Worm (Caenorhabditis elegans) whole organism, L3 larva: ENCODE results near the gene ZK84.5.

ENCODE experiments used
- R02D3.7 ChIP-seq: fragments of 150-350 bp; optimal IDR thresholded peaks from 2 replicates; lab custom pipeline; 2014; ENCODE audit warnings: missing biosample characterization, missing genetic modification characterization
- ZK546.5 ChIP-seq: sonication (generic microtip); optimal IDR thresholded peaks from 2 replicates; lab custom pipeline; 2017; ENCODE audit warnings: missing biosample characterization, missing genetic modification characterization
- aly-2 ChIP-seq: fragments of 150-350 bp; optimal IDR thresholded peaks from 2 replicates; lab custom pipeline; 2014; ENCODE audit warnings: missing biosample characterization, missing genetic modification characterization
- ama-1 ChIP-seq: fragments of 150-350 bp; optimal IDR thresholded peaks from 2 replicates; lab custom pipeline; 2018
- ceh-16 ChIP-seq: sonication (generic microtip); optimal IDR thresholded peaks from 2 replicates; lab custom pipeline; 2017; ENCODE audit warnings: missing biosample characterization, missing genetic modification characterization
- ceh-9 ChIP-seq: sonication (generic microtip); optimal IDR thresholded peaks from 2 replicates; lab custom pipeline; 2018; ENCODE audit warnings: missing biosample characterization, missing genetic modification characterization
- egl-27 ChIP-seq: sonication (generic microtip); optimal IDR thresholded peaks from 4 replicates; lab custom pipeline; 2017; ENCODE audit warnings: missing biosample characterization, missing genetic modification reagents, missing genetic modification characterization
- egl-5 ChIP-seq: fragments of 150-350 bp; optimal IDR thresholded peaks from 2 replicates; lab custom pipeline; 2017; ENCODE audit warnings: missing biosample characterization, missing genetic modification reagents, missing genetic modification characterization, inconsistent platforms
- elt-3 ChIP-seq, 3 experiments: fragments of 150-350 bp in 1 of 3; sonication (generic microtip) in 2 of 3; optimal IDR thresholded peaks; 2 replicates in 2 of 3; 4 replicates in 1 of 3; lab custom pipeline; 2014 to 2017; ENCODE audit warnings: missing biosample characterization in 3 of 3, missing genetic modification characterization in 3 of 3
- eor-1 ChIP-seq, 2 experiments: fragments of 150-350 bp; optimal IDR thresholded peaks; 2 replicates each; lab custom pipeline; 2014 to 2018; ENCODE audit warnings: missing biosample characterization in 2 of 2, missing genetic modification characterization in 2 of 2
- fkh-10 ChIP-seq: sonication (generic microtip); optimal IDR thresholded peaks from 2 replicates; lab custom pipeline; 2017; ENCODE audit warnings: missing biosample characterization, missing genetic modification reagents, missing genetic modification characterization
- fkh-2 ChIP-seq: fragments of 150-350 bp; optimal IDR thresholded peaks from 2 replicates; lab custom pipeline; 2014; ENCODE audit warnings: missing biosample characterization, missing genetic modification reagents, missing genetic modification characterization
- jun-1 ChIP-seq: fragments of 150-350 bp; optimal IDR thresholded peaks from 2 replicates; lab custom pipeline; 2014; ENCODE audit warnings: missing biosample characterization, missing genetic modification reagents, missing genetic modification characterization
- lin-15B ChIP-seq: fragments of 150-350 bp; optimal IDR thresholded peaks from 2 replicates; lab custom pipeline; 2014; ENCODE audit warnings: missing biosample characterization, missing genetic modification characterization
- lin-39 ChIP-seq: fragments of 150-350 bp; optimal IDR thresholded peaks from 2 replicates; lab custom pipeline; 2018; ENCODE audit warnings: missing biosample characterization, missing genetic modification reagents, missing genetic modification characterization
- lsy-12 ChIP-seq: sonication (generic microtip); optimal IDR thresholded peaks from 2 replicates; lab custom pipeline; 2016; ENCODE audit warnings: mild to moderate bottlenecking, missing genetic modification characterization, missing compliant biosample characterization
- mdl-1 ChIP-seq: fragments of 150-350 bp; optimal IDR thresholded peaks from 2 replicates; lab custom pipeline; 2014; ENCODE audit warnings: missing biosample characterization, missing genetic modification characterization
- nfya-1 ChIP-seq: sonication (generic microtip); optimal IDR thresholded peaks from 2 replicates; lab custom pipeline; 2017; ENCODE audit warnings: missing genetic modification characterization, mild to moderate bottlenecking, missing compliant biosample characterization, antibody characterized with exemption, moderate library complexity; ENCODE audit not compliant: insufficient read depth
- nhr-23 ChIP-seq: fragments of 150-350 bp; optimal IDR thresholded peaks from 2 replicates; lab custom pipeline; 2014; ENCODE audit warnings: missing biosample characterization, missing genetic modification reagents, missing genetic modification characterization
- nhr-28 ChIP-seq: fragments of 150-350 bp; optimal IDR thresholded peaks from 2 replicates; lab custom pipeline; 2014; ENCODE audit warnings: missing biosample characterization, missing genetic modification characterization
- nhr-43 ChIP-seq: sonication (generic microtip); optimal IDR thresholded peaks from 2 replicates; lab custom pipeline; 2016; ENCODE audit warnings: mild to moderate bottlenecking, missing genetic modification characterization, missing compliant biosample characterization; ENCODE audit not compliant: poor library complexity, severe bottlenecking
- nhr-76 ChIP-seq: fragments of 150-350 bp; sonication (generic microtip); optimal IDR thresholded peaks from 5 replicates; lab custom pipeline; 2014; ENCODE audit warnings: missing biosample characterization, missing genetic modification characterization
- skn-1 ChIP-seq: fragments of 150-350 bp; optimal IDR thresholded peaks from 2 replicates; lab custom pipeline; 2014; ENCODE audit warnings: missing biosample characterization, missing genetic modification characterization
- snpc-4 ChIP-seq: fragments of 150-350 bp; optimal IDR thresholded peaks from 2 replicates; lab custom pipeline; 2014; ENCODE audit warnings: missing biosample characterization, missing genetic modification characterization
- tbx-2 ChIP-seq: sonication (generic microtip); optimal IDR thresholded peaks from 2 replicates; lab custom pipeline; 2016; ENCODE audit warnings: mild to moderate bottlenecking, missing genetic modification characterization, missing compliant biosample characterization
- zag-1 ChIP-seq: fragments of 150-350 bp; optimal IDR thresholded peaks from 2 replicates; lab custom pipeline; 2014; ENCODE audit warnings: missing biosample characterization, missing genetic modification characterization
- ztf-11 ChIP-seq: fragments of 150-350 bp; optimal IDR thresholded peaks from 2 replicates; lab custom pipeline; 2014; ENCODE audit warnings: missing biosample characterization, missing genetic modification characterization
- ztf-4 ChIP-seq: fragments of 150-350 bp; optimal IDR thresholded peaks from 2 replicates; lab custom pipeline; 2014; ENCODE audit warnings: missing biosample characterization, missing genetic modification characterization

ZK84.5 gene

ce11 chrII:5968037-5968436 is 48.3 kb downstream of the ZK84.5 start, which contains the start of gene B0034.1:
TSS of gene B0034.1 (plus strand) at chrII:5968337.
- TF ChIP-seq skn-1 (tag; lab: Kevin White, UChicago), result no peak
- TF ChIP-seq ZK546.5 (tag; lab: Kevin White, UChicago), result no peak
- no peak for TF ChIP-seq snpc-4 (tag; lab: Kevin White, UChicago)
- TF ChIP-seq, all 47 proteins: peak for 0

- TF ChIP-seq elt-3 (tag; optimal IDR thresholded peaks at IDR 0.05; lab: Kevin White, UChicago) (no peak), R02D3.7 (tag; lab: Kevin White, UChicago) (no peak), lsy-12 (tag; lab: Kevin White, UChicago) (no peak), ceh-16 (tag; lab: Kevin White, UChicago) (no peak), nhr-23 (tag; lab: Kevin White, UChicago) (no peak), nfya-1 (tag; lab: Kevin White, UChicago) (peak; percentile 60), zag-1 (tag; lab: Kevin White, UChicago) (no peak), aly-2 (no peak), ama-1 (no peak), fkh-2 (tag; lab: Kevin White, UChicago) (no peak), jun-1 (tag; lab: Kevin White, UChicago) (no peak), tbx-2 (tag; lab: Kevin White, UChicago) (no peak), nhr-28 (no peak), egl-27 (tag; lab: Kevin White, UChicago) (no peak), nhr-43 (tag; lab: Kevin White, UChicago) (no peak), mdl-1 (tag; lab: Kevin White, UChicago) (no peak), lin-15B (tag; lab: Kevin White, UChicago) (no peak), ceh-9 (tag; lab: Kevin White, UChicago) (no peak), snpc-4 (tag; lab: Kevin White, UChicago) (peak; percentile 78), ztf-4 (tag; lab: Kevin White, UChicago) (no peak), fkh-10 (peak; percentile 7), lin-39 (peak; percentile 57), nhr-76 (tag; lab: Kevin White, UChicago) (no peak), skn-1 (tag; lab: Kevin White, UChicago) (no peak), eor-1 (tag; optimal IDR thresholded peaks at IDR 0.05; lab: Kevin White, UChicago) (no peak), egl-5 (tag; lab: Kevin White, UChicago) (peak; percentile 28), ztf-11 (tag; lab: Kevin White, UChicago) (no peak)
These were observed 49.7 kb downstream of the ZK84.5 start for ce11 chrII:5966637-5967036.
